Worm (Caenorhabditis elegans): ENCODE data around the gene ZK1307.8.

ZK1307.8 gene

ce11 chrII:9586734-9587209, 37.6 kb upstream of the ZK1307.8 start, which contains the start of gene ugt-58 (continued):
- no peak for TF ChIP-seq vab-15 (tag; optimal IDR thresholded peaks at IDR 0.05)
- TF ChIP-seq fkh-4 (tag; optimal IDR thresholded peaks at IDR 0.05; ENCODE audit: borderline replicate concordance), result no peak
- TF ChIP-seq ztf-4 (tag; optimal IDR thresholded peaks at IDR 0.05), result no peak
- no peak for TF ChIP-seq lin-15B (tag; optimal IDR thresholded peaks at IDR 0.05)
- no peak for TF ChIP-seq C16A3.4 (tag; optimal IDR thresholded peaks at IDR 0.05)
- TF ChIP-seq xbp-1 (tag; optimal IDR thresholded peaks at IDR 0.05), result no peak
- peak; percentile 72 for TF ChIP-seq nhr-85 (tag)
- TF ChIP-seq elt-2 (tag; optimal IDR thresholded peaks at IDR 0.05), result peak; percentile 40
- TF ChIP-seq tbx-2 (tag; optimal IDR thresholded peaks at IDR 0.05), result no peak
- TF ChIP-seq tlp-1 (tag; optimal IDR thresholded peaks at IDR 0.05), result no peak
- TF ChIP-seq lin-39 (tag; optimal IDR thresholded peaks at IDR 0.05), result no peak
- peak; percentile 22 for TF ChIP-seq nhr-19 (GFP tag; conservative IDR thresholded peaks at IDR 0.05)
- TF ChIP-seq pag-3 (tag; optimal IDR thresholded peaks at IDR 0.05; ENCODE audit: borderline replicate concordance, insufficient read depth), result no peak
- no peak for TF ChIP-seq fkh-10 (GFP tag; optimal IDR thresholded peaks at IDR 0.05)
- TF ChIP-seq hlh-4 (tag; optimal IDR thresholded peaks at IDR 0.05), result no peak
- no peak for TF ChIP-seq efl-3 (GFP tag; optimal IDR thresholded peaks at IDR 0.05)
- TF ChIP-seq nhr-84 (tag; optimal IDR thresholded peaks at IDR 0.05), result no peak
- TF ChIP-seq mdl-1 (tag; optimal IDR thresholded peaks at IDR 0.05), result no peak
- TF ChIP-seq fkh-8 (tag; optimal IDR thresholded peaks at IDR 0.05), result no peak
- TF ChIP-seq snu-23 (GFP tag; optimal IDR thresholded peaks at IDR 0.05), result peak; percentile 27
- no peak for TF ChIP-seq unc-30 (tag; optimal IDR thresholded peaks at IDR 0.05)
- peak; percentile 15 to 17 for TF ChIP-seq lsy-2 (tag; optimal IDR thresholded peaks at IDR 0.05)
- no peak for TF ChIP-seq jun-1 (tag; optimal IDR thresholded peaks at IDR 0.05)
- no peak for TF ChIP-seq mef-2 (tag; optimal IDR thresholded peaks at IDR 0.05)
- TF ChIP-seq nhr-71 (tag; optimal IDR thresholded peaks at IDR 0.05), result peak; percentile 42
- TF ChIP-seq lir-3 (tag; optimal IDR thresholded peaks at IDR 0.05; ENCODE audit: poor library complexity), result no peak
- peak in 1 of 2 experiments; percentile 39 for TF ChIP-seq lin-35 (GFP tag; optimal IDR thresholded peaks at IDR 0.05)
- TF ChIP-seq dpl-1 (GFP tag; optimal IDR thresholded peaks at IDR 0.05), result no peak
- TF ChIP-seq unc-86 (tag; optimal IDR thresholded peaks at IDR 0.05), result no peak
- TF ChIP-seq elt-3 (tag; optimal IDR thresholded peaks at IDR 0.05), result peak in 5 of 6 experiments; percentile 33 to 74 (median 53)
- no peak for TF ChIP-seq snpc-4 (tag; optimal IDR thresholded peaks at IDR 0.05)
- TF ChIP-seq ceh-8 (GFP tag; optimal IDR thresholded peaks at IDR 0.05), result no peak
- no peak for TF ChIP-seq hlh-17 (GFP tag; optimal IDR thresholded peaks at IDR 0.05; ENCODE audit: borderline replicate concordance)
- no peak for TF ChIP-seq alr-1 (tag; optimal IDR thresholded peaks at IDR 0.05; ENCODE audit: borderline replicate concordance)
- no peak for TF ChIP-seq egl-27 (tag; optimal IDR thresholded peaks at IDR 0.05)
- TF ChIP-seq swsn-7 (tag; optimal IDR thresholded peaks at IDR 0.05), result no peak
- TF ChIP-seq nhr-28 (tag; optimal IDR thresholded peaks at IDR 0.05), result peak; percentile 36
- TF ChIP-seq ets-5 (GFP tag; IDR thresholded peaks at IDR 0.05), result no peak
- no peak for TF ChIP-seq ceh-90 (tag; optimal IDR thresholded peaks at IDR 0.05)
- no peak for TF ChIP-seq grh-1 (GFP tag; IDR thresholded peaks at IDR 0.05)
- no peak for TF ChIP-seq ceh-63 (GFP tag; optimal IDR thresholded peaks at IDR 0.05)
- no peak for TF ChIP-seq mab-9 (GFP tag; IDR thresholded peaks at IDR 0.05)
- TF ChIP-seq ztf-11 (tag; optimal IDR thresholded peaks at IDR 0.05), result no peak
- no peak for TF ChIP-seq sox-4 (tag; optimal IDR thresholded peaks at IDR 0.05)
- TF ChIP-seq Y116A8C.19 (tag; optimal IDR thresholded peaks at IDR 0.05; ENCODE audit: borderline replicate concordance), result no peak
- TF ChIP-seq nhr-237 (tag; optimal IDR thresholded peaks at IDR 0.05), result no peak
- TF ChIP-seq zip-4 (GFP tag; optimal IDR thresholded peaks at IDR 0.05), result no peak
- TF ChIP-seq lin-14 (GFP tag; optimal IDR thresholded peaks at IDR 0.05), result peak; percentile 20
- TF ChIP-seq ceh-88 (GFP tag; IDR thresholded peaks at IDR 0.05), result no peak
- TF ChIP-seq nhr-11 (tag; optimal IDR thresholded peaks at IDR 0.05), result no peak
- TF ChIP-seq C34B4.2 (tag; optimal IDR thresholded peaks at IDR 0.05), result no peak
- peak; percentile 80 for TF ChIP-seq nhr-20 (tag; optimal IDR thresholded peaks at IDR 0.05)
- no peak for TF ChIP-seq ama-1 (optimal IDR thresholded peaks at IDR 0.05)

All from whole organism, L1 larva.